Worm (Caenorhabditis elegans): Measurements from ENCODE around the gene C28A5.2.
A peak's percentile ranks its signal among the peaks of the same experiment; 100 is the strongest.

Gene C28A5.2

DNA sequence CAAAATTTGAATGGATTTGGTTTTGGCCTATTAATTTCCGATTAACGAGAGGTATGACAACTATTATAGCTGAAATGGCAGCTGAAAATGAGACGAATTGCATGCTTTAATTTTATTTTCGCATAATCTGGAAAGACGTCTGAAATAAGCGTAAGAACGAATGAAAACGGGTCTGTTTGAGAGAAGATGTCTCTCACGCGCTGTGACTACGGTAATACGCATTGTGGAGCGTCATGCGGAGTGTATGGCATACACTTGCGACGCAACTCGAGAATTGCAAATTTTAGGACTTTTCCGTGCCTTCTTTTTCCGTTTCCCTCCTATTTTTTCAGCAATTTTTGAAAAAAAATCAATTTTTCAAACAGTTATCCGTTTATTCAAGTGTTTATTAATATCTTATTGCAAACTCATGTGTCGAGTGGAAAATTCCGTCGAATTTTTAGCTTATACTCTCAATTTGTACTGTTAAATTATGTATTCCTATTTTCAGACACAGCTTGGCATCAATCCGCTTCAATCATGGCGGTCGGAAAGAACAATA lies 36.2 kb upstream of the C28A5.2 start, which contains the start of gene rps-1:
rps-1 (plus strand) TSS at position 491 of the 541 bp plus-strand sequence.
- TF ChIP-seq ceh-31 (tag; optimal IDR thresholded peaks at IDR 0.05) (peak; percentile 93), mec-3 (tag; optimal IDR thresholded peaks at IDR 0.05; ENCODE audit: borderline replicate concordance) (no peak), fax-1 (tag; optimal IDR thresholded peaks at IDR 0.05) (peak; percentile 44), fkh-6 (tag; optimal IDR thresholded peaks at IDR 0.05) (no peak), nfya-1 (tag; optimal IDR thresholded peaks at IDR 0.05) (peak; percentile 99), ahr-1 (tag; optimal IDR thresholded peaks at IDR 0.05) (peak; percentile 7), nhr-232 (tag; optimal IDR thresholded peaks at IDR 0.05) (peak; percentile 30), ceh-24 (tag; optimal IDR thresholded peaks at IDR 0.05) (no peak), ttx-3 (tag; optimal IDR thresholded peaks at IDR 0.05) (peak; percentile 42), ceh-2 (tag; optimal IDR thresholded peaks at IDR 0.05) (peak; percentile 62), ceh-6 (GFP tag; optimal IDR thresholded peaks at IDR 0.05) (no peak), madf-2 (tag; optimal IDR thresholded peaks at IDR 0.05) (peak; percentile 78), fkh-10 (GFP tag; optimal IDR thresholded peaks at IDR 0.05) (no peak), K09A11.1 (tag; optimal IDR thresholded peaks at IDR 0.05; ENCODE audit: insufficient read depth) (peak; percentile 79), ama-1 (optimal IDR thresholded peaks at IDR 0.05) (no peak), zip-5 (tag; optimal IDR thresholded peaks at IDR 0.05) (peak; percentile 6), unc-86 (tag; optimal IDR thresholded peaks at IDR 0.05) (peak; percentile 90), unc-42 (tag; optimal IDR thresholded peaks at IDR 0.05) (peak; percentile 92), ceh-22 (tag; optimal IDR thresholded peaks at IDR 0.05) (peak; percentile 79), ref-2 (tag; optimal IDR thresholded peaks at IDR 0.05) (peak; percentile 96), dve-1 (tag; optimal IDR thresholded peaks at IDR 0.05) (peak; percentile 78), ceh-18 (tag; optimal IDR thresholded peaks at IDR 0.05) (peak; percentile 98), hlh-6 (tag; optimal IDR thresholded peaks at IDR 0.05) (no peak), pqm-1 (tag; optimal IDR thresholded peaks at IDR 0.05) (peak; percentile 13), npax-4 (tag; optimal IDR thresholded peaks at IDR 0.05) (no peak), Y22D7AL.16 (tag; optimal IDR thresholded peaks at IDR 0.05) (peak; percentile 60), ceh-45 (GFP tag; IDR thresholded peaks at IDR 0.05) (peak; percentile 45; the same call in 1 of the 2 replicates), pros-1 (tag; optimal IDR thresholded peaks at IDR 0.05) (peak; percentile 79), K02D7.2 (tag; optimal IDR thresholded peaks at IDR 0.05) (peak; percentile 14), elt-4 (tag; optimal IDR thresholded peaks at IDR 0.05) (no peak), sox-2 (GFP tag; IDR thresholded peaks at IDR 0.05) (no peak; the same call in 1 of the 2 replicates), ceh-34 (tag; optimal IDR thresholded peaks at IDR 0.05) (peak; percentile 97), ztf-16 (tag; optimal IDR thresholded peaks at IDR 0.05) (peak; percentile 93), ceh-9 (tag; optimal IDR thresholded peaks at IDR 0.05) (no peak), pax-1 (tag; optimal IDR thresholded peaks at IDR 0.05) (peak; percentile 79), ceh-30 (tag; optimal IDR thresholded peaks at IDR 0.05) (peak; percentile 95), tbx-7 (tag; optimal IDR thresholded peaks at IDR 0.05) (peak; percentile 12), lin-11 (tag; optimal IDR thresholded peaks at IDR 0.05) (no peak), pag-3 (tag; optimal IDR thresholded peaks at IDR 0.05; ENCODE audit: borderline replicate concordance) (no peak), sdc-2 (tag; optimal IDR thresholded peaks at IDR 0.05) (peak; percentile 49), nhr-11 (tag; optimal IDR thresholded peaks at IDR 0.05) (no peak), ets-4 (tag; optimal IDR thresholded peaks at IDR 0.05) (peak; percentile 80), T23F11.4 (GFP tag; optimal IDR thresholded peaks at IDR 0.05) (peak; percentile 52), F13H6.1 (tag; optimal IDR thresholded peaks at IDR 0.05) (peak; percentile 72), hlh-8 (tag; optimal IDR thresholded peaks at IDR 0.05) (peak; percentile 62), unc-55 (GFP tag; optimal IDR thresholded peaks at IDR 0.05) (peak; percentile 79), elt-2 (tag; optimal IDR thresholded peaks at IDR 0.05) (peak; percentile 82), C38D4.7 (GFP tag; optimal IDR thresholded peaks at IDR 0.05) (no peak), pha-4 (tag; optimal IDR thresholded peaks at IDR 0.05) (no peak), syd-9 (tag; optimal IDR thresholded peaks at IDR 0.05) (peak; percentile 79), pat-9 (tag; optimal IDR thresholded peaks at IDR 0.05) (peak; percentile 59), C08G9.2 (tag; optimal IDR thresholded peaks at IDR 0.05) (peak; percentile 73), sox-4 (tag; optimal IDR thresholded peaks at IDR 0.05) (peak; percentile 57)

Measured in whole organism, late embryonic.